Worm (Caenorhabditis elegans): ENCODE results near the gene pck-3.

Gene pck-3

ce11 chrIV:5930345-5930744, 33.9 kb downstream of the pck-3 start, which contains the start of gene lin-33:
Gene lin-33 (plus strand): TSS chrIV:5930645.
- TF ChIP-seq fkh-10 (GFP tag; optimal IDR thresholded peaks at IDR 0.05) (no peak), nfya-1 (tag; optimal IDR thresholded peaks at IDR 0.05; ENCODE audit: insufficient read depth) (no peak), mdl-1 (tag; optimal IDR thresholded peaks at IDR 0.05) (no peak), R02D3.7 (tag; optimal IDR thresholded peaks at IDR 0.05) (no peak), nhr-23 (tag; optimal IDR thresholded peaks at IDR 0.05) (no peak), nhr-237 (tag; optimal IDR thresholded peaks at IDR 0.05) (no peak), zag-1 (tag; optimal IDR thresholded peaks at IDR 0.05) (no peak), sea-2 (GFP tag; optimal IDR thresholded peaks at IDR 0.05) (no peak)

DNA sequence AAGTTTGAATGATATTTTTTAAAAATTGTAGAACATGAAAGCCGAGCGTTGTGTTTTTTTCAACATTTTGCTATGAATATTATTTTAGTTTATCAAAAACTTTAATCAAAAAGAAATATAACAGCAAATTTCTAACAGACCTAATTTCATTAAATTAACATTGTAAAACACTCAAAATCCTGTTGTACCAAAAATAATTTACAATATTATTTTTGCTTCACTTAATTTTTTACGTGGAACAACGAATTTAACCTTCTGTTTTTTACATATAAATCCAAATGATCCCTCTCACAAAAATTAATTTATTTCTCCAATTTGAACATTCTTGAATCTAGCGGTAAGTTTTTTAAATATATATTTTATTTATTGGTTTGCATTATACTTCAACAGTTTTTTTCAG, 37.6 kb downstream of the pck-3 start, which contains the start of gene H32C10.1:
Gene H32C10.1 (plus strand): TSS at position 301 of the 400 bp plus-strand sequence.
- TF ChIP-seq nfya-1 (tag; optimal IDR thresholded peaks at IDR 0.05; ENCODE audit: insufficient read depth), result no peak
- TF ChIP-seq ZK546.5 (tag; optimal IDR thresholded peaks at IDR 0.05), result no peak
- TF ChIP-seq nhr-67 (tag; optimal IDR thresholded peaks at IDR 0.05), result no peak
- no peak for TF ChIP-seq sea-2 (GFP tag; optimal IDR thresholded peaks at IDR 0.05)
- no peak for TF ChIP-seq pha-4 (tag; optimal IDR thresholded peaks at IDR 0.05)
- TF ChIP-seq nhr-12 (tag; optimal IDR thresholded peaks at IDR 0.05), result no peak
- no peak for TF ChIP-seq nhr-11 (tag; optimal IDR thresholded peaks at IDR 0.05)
- no peak for TF ChIP-seq zag-1 (tag; optimal IDR thresholded peaks at IDR 0.05)
- TF ChIP-seq unc-62 (GFP tag; optimal IDR thresholded peaks at IDR 0.05), result no peak
- no peak for TF ChIP-seq snpc-4 (tag; optimal IDR thresholded peaks at IDR 0.05)
- TF ChIP-seq eor-1 (tag; optimal IDR thresholded peaks at IDR 0.05), result no peak
- TF ChIP-seq ceh-28 (tag; optimal IDR thresholded peaks at IDR 0.05), result no peak
- no peak for TF ChIP-seq jun-1 (tag; optimal IDR thresholded peaks at IDR 0.05)
- TF ChIP-seq elt-2 (tag; optimal IDR thresholded peaks at IDR 0.05), result no peak
- TF ChIP-seq mml-1 (tag; optimal IDR thresholded peaks at IDR 0.05), result no peak
- TF ChIP-seq unc-39 (tag; optimal IDR thresholded peaks at IDR 0.05), result no peak
- no peak for TF ChIP-seq R02D3.7 (tag; optimal IDR thresholded peaks at IDR 0.05)

DNA sequence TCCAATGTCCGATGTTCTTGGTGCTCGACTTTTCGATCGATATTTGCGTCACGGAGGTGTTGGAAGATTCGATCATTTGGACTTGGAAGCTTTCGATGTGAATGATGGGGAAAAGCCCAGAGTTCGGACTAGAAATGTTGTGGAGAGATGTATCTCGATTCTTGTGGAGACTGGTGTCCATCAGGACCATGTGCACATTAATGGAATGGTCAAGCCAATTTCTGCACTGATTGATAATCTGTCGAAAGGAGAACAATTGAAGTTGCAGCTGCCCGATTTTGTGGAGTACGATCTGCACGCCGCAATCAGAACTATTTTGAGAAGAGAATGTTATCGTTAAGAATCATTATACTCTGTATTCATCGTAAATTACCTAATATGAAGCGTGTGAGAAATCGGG, 40.7 kb downstream of the pck-3 start:
- TF ChIP-seq nhr-43 (tag; optimal IDR thresholded peaks at IDR 0.05; ENCODE audit: poor library complexity, severe bottlenecking) (no peak), ztf-4 (tag; optimal IDR thresholded peaks at IDR 0.05) (no peak), sea-2 (GFP tag; optimal IDR thresholded peaks at IDR 0.05) (no peak), snpc-4 (tag; optimal IDR thresholded peaks at IDR 0.05) (no peak), nhr-12 (tag; optimal IDR thresholded peaks at IDR 0.05) (no peak), fos-1 (tag; optimal IDR thresholded peaks at IDR 0.05) (no peak), nhr-25 (tag; optimal IDR thresholded peaks at IDR 0.05) (no peak), unc-39 (tag; optimal IDR thresholded peaks at IDR 0.05) (no peak), lsy-12 (tag; optimal IDR thresholded peaks at IDR 0.05) (no peak), elt-2 (tag; optimal IDR thresholded peaks at IDR 0.05) (no peak), ceh-82 (tag; optimal IDR thresholded peaks at IDR 0.05) (no peak), ZK546.5 (tag; optimal IDR thresholded peaks at IDR 0.05) (no peak), mdl-1 (tag; optimal IDR thresholded peaks at IDR 0.05) (no peak), lin-15B (tag; optimal IDR thresholded peaks at IDR 0.05) (no peak), nfya-1 (tag; optimal IDR thresholded peaks at IDR 0.05; ENCODE audit: insufficient read depth) (no peak), fkh-10 (GFP tag; optimal IDR thresholded peaks at IDR 0.05) (no peak), ceh-28 (tag; optimal IDR thresholded peaks at IDR 0.05) (no peak), ama-1 (optimal IDR thresholded peaks at IDR 0.05) (no peak), elt-3 (tag; optimal IDR thresholded peaks at IDR 0.05) (no peak), nhr-67 (tag; optimal IDR thresholded peaks at IDR 0.05) (no peak)

DNA sequence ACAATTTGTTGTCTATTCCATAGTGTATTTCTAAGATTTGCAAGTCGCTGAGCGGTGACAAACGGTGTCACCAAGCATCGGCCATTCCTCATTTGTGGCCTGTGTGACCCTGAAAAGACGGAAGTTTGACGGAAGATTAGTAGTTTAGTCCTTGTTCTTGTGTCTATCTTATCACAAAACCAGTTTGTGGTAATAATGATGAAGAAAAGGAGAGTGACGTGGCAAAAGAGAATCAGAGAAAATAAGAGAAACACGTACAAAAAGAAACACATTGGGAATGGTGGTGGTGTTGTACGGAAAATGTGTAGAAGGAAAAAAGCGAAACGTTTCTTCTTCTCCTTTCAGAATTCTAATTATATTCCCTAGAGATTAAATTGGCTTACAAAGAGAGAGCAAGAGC, 42.7 kb downstream of the pck-3 start, which contains the start of gene mcu-1:
Gene mcu-1 (minus strand): TSS at position 109 of the 400 bp plus-strand sequence.
- TF ChIP-seq nhr-11 (tag; optimal IDR thresholded peaks at IDR 0.05) (no peak), egl-5 (tag; optimal IDR thresholded peaks at IDR 0.05) (no peak), nhr-77 (tag; optimal IDR thresholded peaks at IDR 0.05) (no peak), ceh-16 (tag; optimal IDR thresholded peaks at IDR 0.05) (no peak), elt-1 (tag; optimal IDR thresholded peaks at IDR 0.05) (no peak), elt-2 (tag; optimal IDR thresholded peaks at IDR 0.05) (peak; percentile 16), nhr-23 (tag; optimal IDR thresholded peaks at IDR 0.05) (peak; percentile 96), ama-1 (optimal IDR thresholded peaks at IDR 0.05) (no peak), fos-1 (tag; optimal IDR thresholded peaks at IDR 0.05) (no peak), skn-1 (tag; optimal IDR thresholded peaks at IDR 0.05) (no peak), eor-1 (tag; optimal IDR thresholded peaks at IDR 0.05) (no peak), ceh-82 (tag; optimal IDR thresholded peaks at IDR 0.05) (no peak), unc-62 (GFP tag; optimal IDR thresholded peaks at IDR 0.05) (no peak), zag-1 (tag; optimal IDR thresholded peaks at IDR 0.05) (no peak), nhr-25 (tag; optimal IDR thresholded peaks at IDR 0.05) (peak; percentile 86), unc-39 (tag; optimal IDR thresholded peaks at IDR 0.05) (no peak), ZK546.5 (tag; optimal IDR thresholded peaks at IDR 0.05) (no peak), elt-3 (tag; optimal IDR thresholded peaks at IDR 0.05) (peak in 1 of 3 experiments; percentile 52), nhr-67 (tag; optimal IDR thresholded peaks at IDR 0.05) (no peak), ceh-28 (tag; optimal IDR thresholded peaks at IDR 0.05) (peak; percentile 55), R02D3.7 (tag; optimal IDR thresholded peaks at IDR 0.05) (no peak), snpc-4 (tag; optimal IDR thresholded peaks at IDR 0.05) (no peak), tbx-2 (tag; optimal IDR thresholded peaks at IDR 0.05) (no peak), mml-1 (tag; optimal IDR thresholded peaks at IDR 0.05) (no peak), mdl-1 (tag; optimal IDR thresholded peaks at IDR 0.05) (no peak), ceh-9 (tag; optimal IDR thresholded peaks at IDR 0.05) (no peak), egl-27 (tag; optimal IDR thresholded peaks at IDR 0.05) (no peak), daf-12 (tag; optimal IDR thresholded peaks at IDR 0.05) (no peak), nhr-28 (tag; optimal IDR thresholded peaks at IDR 0.05) (no peak), pha-4 (tag; optimal IDR thresholded peaks at IDR 0.05) (no peak), nfya-1 (tag; optimal IDR thresholded peaks at IDR 0.05; ENCODE audit: insufficient read depth) (no peak), aly-2 (tag; optimal IDR thresholded peaks at IDR 0.05) (no peak), fkh-2 (tag; optimal IDR thresholded peaks at IDR 0.05) (no peak), lin-39 (tag; optimal IDR thresholded peaks at IDR 0.05) (no peak)

Measured in whole organism, L3 larva.